Fruit fly (Drosophila melanogaster): ENCODE measurements around the gene CG12229.
A peak's percentile ranks its signal among the peaks of the same experiment; 100 is the strongest.

DNA sequence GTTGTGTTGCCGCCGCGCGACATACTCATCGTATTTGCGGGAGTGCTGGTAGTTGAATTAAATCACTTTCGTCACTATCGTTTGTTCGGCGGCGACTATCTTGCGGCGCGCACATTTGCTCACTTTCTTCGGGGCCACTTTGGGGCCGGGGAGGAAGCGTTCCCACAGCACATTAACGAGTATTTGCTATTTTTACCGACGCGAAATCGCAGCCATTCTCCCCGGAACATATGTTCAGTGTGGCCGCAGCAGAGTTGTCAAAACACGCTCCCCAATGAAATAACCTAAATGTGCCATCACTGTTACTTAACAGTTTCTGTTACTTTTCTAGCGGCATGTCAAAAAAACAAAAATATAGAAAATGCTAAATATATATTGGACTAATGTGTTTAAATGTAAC is 3.3 kb downstream of the CG12229 start, which contains the start of gene frc:
- TF ChIP-seq CG34224 (GFP tag; IDR thresholded peaks at IDR 0.05; ENCODE audit: partially characterized antibody): 0 out of 3 replicates have a peak, but pooled peaks have one; percentile 14
- TF ChIP-seq Poxn (GFP tag; IDR thresholded peaks at IDR 0.05): no peak
- no peak for TF ChIP-seq CG18619 (GFP tag; optimal IDR thresholded peaks at IDR 0.05)
- no peak for TF ChIP-seq CG14710 (tag; optimal IDR thresholded peaks at IDR 0.05)
- TF ChIP-seq pita (GFP tag; optimal IDR thresholded peaks at IDR 0.05): no peak
- TF ChIP-seq dpn (GFP tag; optimal IDR thresholded peaks at IDR 0.05): no peak
- TF ChIP-seq Fer2 (tag; optimal IDR thresholded peaks at IDR 0.05): no peak
